Worm (Caenorhabditis elegans): Measurements from ENCODE around the gene K01A6.4.

DNA sequence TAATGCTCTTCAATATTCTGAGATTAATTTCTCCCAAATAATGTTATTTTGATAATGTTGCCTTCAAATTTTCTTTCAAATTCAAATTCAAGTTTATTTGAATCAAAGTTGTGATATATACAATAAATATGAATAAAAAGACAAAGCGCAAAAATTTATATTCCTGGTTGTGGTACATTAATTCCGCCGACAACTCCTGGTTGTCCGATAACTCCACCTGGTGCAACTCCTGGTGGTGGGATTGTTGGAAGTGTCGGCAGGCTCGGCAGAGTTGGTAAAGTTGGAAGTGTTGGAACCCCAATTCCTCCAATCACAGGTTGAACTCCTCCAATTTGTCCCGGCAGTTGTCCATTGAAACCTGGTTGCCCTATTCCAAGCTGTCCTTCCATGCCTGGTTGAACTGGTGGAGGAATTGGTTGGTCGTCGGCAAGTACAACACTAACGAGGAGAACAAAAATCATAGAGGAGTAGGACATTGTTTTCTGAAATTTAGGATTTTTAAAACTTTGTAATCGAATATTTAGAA is 1.9 kb downstream of the K01A6.4 start, which contains the start of gene K01A6.7:
- no peak for TF ChIP-seq dao-5 (tag; optimal IDR thresholded peaks at IDR 0.05)
- no peak for TF ChIP-seq him-1 (tag; optimal IDR thresholded peaks at IDR 0.05)
